Worm (Caenorhabditis elegans) whole organism, L3 larva: ENCODE measurements around the gene str-6.

ENCODE experiments used
- ama-1 ChIP-seq: fragments of 150-350 bp; optimal IDR thresholded peaks from 2 replicates; lab custom pipeline; 2018
- daf-12 ChIP-seq: fragments of 150-350 bp; optimal IDR thresholded peaks from 2 replicates; lab custom pipeline; 2014; ENCODE audit warnings: missing biosample characterization, missing genetic modification reagents, missing genetic modification characterization
- fos-1 ChIP-seq: fragments of 150-350 bp; optimal IDR thresholded peaks from 2 replicates; lab custom pipeline; 2014; ENCODE audit warnings: missing biosample characterization, missing genetic modification characterization
- lin-39 ChIP-seq: fragments of 150-350 bp; optimal IDR thresholded peaks from 2 replicates; lab custom pipeline; 2018; ENCODE audit warnings: missing biosample characterization, missing genetic modification reagents, missing genetic modification characterization
- nhr-11 ChIP-seq: fragments of 150-350 bp; optimal IDR thresholded peaks from 2 replicates; lab custom pipeline; 2014; ENCODE audit warnings: missing biosample characterization, missing genetic modification characterization
- nhr-12 ChIP-seq: fragments of 150-350 bp; optimal IDR thresholded peaks from 2 replicates; lab custom pipeline; 2014; ENCODE audit warnings: missing biosample characterization, missing genetic modification characterization
- nhr-25 ChIP-seq: sonication (generic microtip); optimal IDR thresholded peaks from 2 replicates; lab custom pipeline; 2017; ENCODE audit warnings: missing biosample characterization, missing genetic modification characterization
- nhr-67 ChIP-seq: fragments of 150-350 bp; optimal IDR thresholded peaks from 2 replicates; lab custom pipeline; 2014; ENCODE audit warnings: missing biosample characterization, missing genetic modification characterization
- pha-4 ChIP-seq: fragments of 150-350 bp; optimal IDR thresholded peaks from 2 replicates; lab custom pipeline; 2014; ENCODE audit warnings: missing biosample characterization, missing genetic modification reagents, missing genetic modification characterization
- unc-62 ChIP-seq: fragments of 150-350 bp; sonication (generic microtip); optimal IDR thresholded peaks from 4 replicates; lab custom pipeline; 2014; ENCODE audit warnings: missing biosample characterization, missing genetic modification reagents, missing genetic modification characterization

ce11 chrV:15735720-15736119, 14.3 kb downstream of the str-6 start, which contains the start of gene str-27:
- no peak for TF ChIP-seq nhr-12 (tag; lab: Kevin White, UChicago)
- no peak for TF ChIP-seq unc-62 (GFP tag; lab: Kevin White, UChicago)
- no peak for TF ChIP-seq pha-4 (tag; lab: Kevin White, UChicago)
- TF ChIP-seq nhr-11: no peak
- TF ChIP-seq fos-1 (tag; lab: Kevin White, UChicago): no peak
- TF ChIP-seq ama-1 (lab: Kevin White, UChicago): no peak
- no peak for TF ChIP-seq lin-39
- no peak for TF ChIP-seq nhr-67 (tag; lab: Kevin White, UChicago)
- no peak for TF ChIP-seq daf-12 (tag; lab: Kevin White, UChicago)
- no peak for TF ChIP-seq nhr-25
